Worm (Caenorhabditis elegans): ENCODE measurements around the gene ZK353.3.

DNA sequence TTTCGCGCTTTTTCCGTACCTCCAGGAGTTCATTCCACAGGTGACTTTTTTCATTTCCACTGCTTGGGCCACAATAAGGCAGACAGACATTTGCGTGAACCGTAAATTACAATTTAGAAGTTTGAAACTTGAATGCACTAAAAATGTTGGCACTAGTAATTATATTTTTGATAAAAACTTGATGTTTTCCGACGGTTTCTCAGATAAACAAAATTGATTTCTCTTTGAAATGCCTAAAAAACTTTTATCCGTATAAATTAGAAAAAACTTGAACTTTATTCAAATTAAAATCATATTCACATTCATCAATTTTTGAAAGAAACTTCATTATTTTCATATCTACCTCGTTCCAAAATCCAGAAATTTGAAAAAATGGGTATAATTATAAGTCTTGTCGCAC is at the start of gene ZK353.3:
- TF ChIP-seq klf-2 (GFP tag; conservative IDR thresholded peaks at IDR 0.05) (no peak), ztf-29 (GFP tag; IDR thresholded peaks at IDR 0.05) (no peak), ref-1 (GFP tag; conservative IDR thresholded peaks at IDR 0.05) (no peak), tab-1 (GFP tag; IDR thresholded peaks at IDR 0.05) (no peak), flt-1 (GFP tag; IDR thresholded peaks at IDR 0.05) (no peak), med-1 (GFP tag; optimal IDR thresholded peaks at IDR 0.05; ENCODE audit: insufficient read depth) (no peak), ztf-23 (GFP tag; IDR thresholded peaks at IDR 0.05) (no peak), T22C8.4 (GFP tag; IDR thresholded peaks at IDR 0.05) (no peak)

Data from whole organism, midembryonic.